Worm (Caenorhabditis elegans) whole organism, L2 larva: ENCODE measurements around the gene B0024.15.

Experiments used
- C34F6.9 ChIP-seq: fragments of 150-350 bp; optimal IDR thresholded peaks from 2 replicates; lab custom pipeline; 2014; ENCODE audit warnings: missing biosample characterization, missing genetic modification characterization
- F13H6.1 ChIP-seq: sonication (generic microtip); optimal IDR thresholded peaks from 2 replicates; lab custom pipeline; 2016; ENCODE audit warnings: missing genetic modification characterization, missing compliant biosample characterization
- R02D3.7 ChIP-seq: fragments of 150-350 bp; optimal IDR thresholded peaks from 2 replicates; lab custom pipeline; 2014; ENCODE audit warnings: missing biosample characterization, missing genetic modification characterization
- Y55F3AM.14 ChIP-seq: fragments of 200-800 bp; sonication (Bioruptor generic); optimal IDR thresholded peaks from 2 replicates; lab custom pipeline; 2018; ENCODE audit warnings: mild to moderate bottlenecking, missing genetic modification characterization, missing compliant biosample characterization
- ZK546.5 ChIP-seq: sonication (generic microtip); optimal IDR thresholded peaks from 2 replicates; lab custom pipeline; 2017; ENCODE audit warnings: missing biosample characterization, missing genetic modification characterization
- alr-1 ChIP-seq: fragments of 150-350 bp; optimal IDR thresholded peaks from 2 replicates; lab custom pipeline; 2014; ENCODE audit warnings: missing biosample characterization, missing genetic modification characterization
- aly-2 ChIP-seq: fragments of 150-350 bp; optimal IDR thresholded peaks from 2 replicates; lab custom pipeline; 2014; ENCODE audit warnings: missing biosample characterization, missing genetic modification characterization
- ama-1 ChIP-seq: fragments of 150-350 bp; optimal IDR thresholded peaks from 2 replicates; lab custom pipeline; 2018; ENCODE audit warnings: inconsistent platforms
- blmp-1 ChIP-seq: sonication (generic microtip); optimal IDR thresholded peaks from 2 replicates; lab custom pipeline; 2017; ENCODE audit warnings: missing genetic modification characterization, mild to moderate bottlenecking, missing compliant biosample characterization, antibody characterized with exemption, moderate library complexity; ENCODE audit not compliant: insufficient read depth
- ceh-16 ChIP-seq: fragments of 150-350 bp; optimal IDR thresholded peaks from 2 replicates; lab custom pipeline; 2014; ENCODE audit warnings: missing biosample characterization, missing genetic modification characterization
- ceh-82 ChIP-seq: fragments of 150-350 bp; optimal IDR thresholded peaks from 2 replicates; lab custom pipeline; 2014; ENCODE audit warnings: missing biosample characterization, missing genetic modification characterization
- crh-2 ChIP-seq: sonication (generic microtip); optimal IDR thresholded peaks from 2 replicates; lab custom pipeline; 2017; ENCODE audit warnings: missing biosample characterization, missing genetic modification characterization
- dmd-4 ChIP-seq: sonication (generic microtip); optimal IDR thresholded peaks from 2 replicates; lab custom pipeline; 2017; ENCODE audit warnings: missing biosample characterization, missing genetic modification characterization
- egl-27 ChIP-seq: sonication (generic microtip); optimal IDR thresholded peaks from 3 replicates; lab custom pipeline; 2017; ENCODE audit warnings: missing biosample characterization, missing genetic modification reagents, missing genetic modification characterization
- elt-1 ChIP-seq: fragments of 150-350 bp; optimal IDR thresholded peaks from 2 replicates; lab custom pipeline; 2014; ENCODE audit warnings: missing biosample characterization, missing genetic modification characterization
- elt-3 ChIP-seq: sonication (generic microtip); optimal IDR thresholded peaks from 2 replicates; lab custom pipeline; 2017; ENCODE audit warnings: missing biosample characterization, missing genetic modification characterization
- fos-1 ChIP-seq: fragments of 150-350 bp; optimal IDR thresholded peaks from 2 replicates; lab custom pipeline; 2014; ENCODE audit warnings: missing biosample characterization, missing genetic modification characterization
- gmeb-1 ChIP-seq: fragments of 150-350 bp; optimal IDR thresholded peaks from 2 replicates; lab custom pipeline; 2014; ENCODE audit warnings: missing biosample characterization, missing genetic modification characterization
- lin-11 ChIP-seq: fragments of 150-350 bp; sonication (generic microtip); optimal IDR thresholded peaks from 2 replicates; lab custom pipeline; 2014; ENCODE audit warnings: missing biosample characterization, missing genetic modification characterization, inconsistent platforms, mixed read lengths
- lin-13 ChIP-seq: fragments of 150-350 bp; optimal IDR thresholded peaks from 2 replicates; lab custom pipeline; 2014; ENCODE audit warnings: missing biosample characterization, missing genetic modification reagents, missing genetic modification characterization
- lin-39 ChIP-seq: fragments of 150-350 bp; optimal IDR thresholded peaks from 2 replicates; lab custom pipeline; 2014; ENCODE audit warnings: missing biosample characterization, missing genetic modification reagents, missing genetic modification characterization
- lsy-2 ChIP-seq, 2 experiments: fragments of 150-350 bp in 1 of 2; sonication (generic microtip) in 1 of 2; optimal IDR thresholded peaks; 2 replicates each; lab custom pipeline; 2014 to 2017; ENCODE audit warnings: missing biosample characterization in 2 of 2, missing genetic modification characterization in 2 of 2
- mab-5 ChIP-seq: fragments of 150-350 bp; optimal IDR thresholded peaks from 2 replicates; lab custom pipeline; 2014; ENCODE audit warnings: missing biosample characterization, missing genetic modification characterization
- mbf-1 ChIP-seq: sonication (generic microtip); optimal IDR thresholded peaks from 2 replicates; lab custom pipeline; 2017; ENCODE audit warnings: missing biosample characterization, missing genetic modification characterization
- mdl-1 ChIP-seq, 2 experiments: fragments of 150-350 bp in 1 of 2; sonication (generic microtip) in 1 of 2; optimal IDR thresholded peaks; 2 replicates each; lab custom pipeline; 2017; ENCODE audit warnings: missing biosample characterization in 2 of 2, missing genetic modification characterization in 2 of 2
- nhr-10 ChIP-seq: sonication (generic microtip); optimal IDR thresholded peaks from 2 replicates; lab custom pipeline; 2017; ENCODE audit warnings: missing biosample characterization, missing genetic modification characterization
- nhr-11 ChIP-seq: fragments of 150-350 bp; optimal IDR thresholded peaks from 2 replicates; lab custom pipeline; 2014; ENCODE audit warnings: missing biosample characterization, missing genetic modification characterization
- nhr-12 ChIP-seq: fragments of 150-350 bp; optimal IDR thresholded peaks from 2 replicates; lab custom pipeline; 2014; ENCODE audit warnings: missing biosample characterization, missing genetic modification characterization
- nhr-129 ChIP-seq: fragments of 150-350 bp; optimal IDR thresholded peaks from 2 replicates; lab custom pipeline; 2014; ENCODE audit warnings: missing biosample characterization, missing genetic modification characterization
- nhr-21 ChIP-seq: fragments of 150-350 bp; optimal IDR thresholded peaks from 2 replicates; lab custom pipeline; 2014; ENCODE audit warnings: missing biosample characterization, missing genetic modification characterization
- nhr-23 ChIP-seq: fragments of 150-350 bp; optimal IDR thresholded peaks from 2 replicates; lab custom pipeline; 2014; ENCODE audit warnings: missing biosample characterization, missing genetic modification reagents, missing genetic modification characterization
- nhr-237 ChIP-seq: fragments of 150-350 bp; optimal IDR thresholded peaks from 2 replicates; lab custom pipeline; 2014; ENCODE audit warnings: missing biosample characterization, missing genetic modification characterization
- nhr-25 ChIP-seq: fragments of 150-350 bp; sonication (generic microtip); optimal IDR thresholded peaks from 3 replicates; lab custom pipeline; 2014; ENCODE audit warnings: missing biosample characterization, missing genetic modification characterization
- nhr-6 ChIP-seq: fragments of 150-350 bp; optimal IDR thresholded peaks from 2 replicates; lab custom pipeline; 2014; ENCODE audit warnings: missing biosample characterization, missing genetic modification characterization
- nhr-77 ChIP-seq: fragments of 150-350 bp; optimal IDR thresholded peaks from 2 replicates; lab custom pipeline; 2014; ENCODE audit warnings: missing biosample characterization, missing genetic modification characterization
- peb-1 ChIP-seq: fragments of 150-350 bp; optimal IDR thresholded peaks from 2 replicates; lab custom pipeline; 2014; ENCODE audit warnings: missing biosample characterization, missing genetic modification characterization
- sem-4 ChIP-seq: fragments of 150-350 bp; optimal IDR thresholded peaks from 2 replicates; lab custom pipeline; 2014; ENCODE audit warnings: missing biosample characterization, missing genetic modification reagents, missing genetic modification characterization
- skn-1 ChIP-seq: sonication (generic microtip); optimal IDR thresholded peaks from 2 replicates; lab custom pipeline; 2017; ENCODE audit warnings: missing biosample characterization, missing genetic modification characterization
- sma-3 ChIP-seq: sonication (generic microtip); optimal IDR thresholded peaks from 2 replicates; lab custom pipeline; 2016; ENCODE audit warnings: missing genetic modification reagents, missing genetic modification characterization, missing compliant biosample characterization
- sma-9 ChIP-seq, 2 experiments: fragments of 150-350 bp in 1 of 2; sonication (generic microtip) in 1 of 2; optimal IDR thresholded peaks; 2 replicates each; lab custom pipeline; 2014 to 2016; ENCODE audit warnings: missing genetic modification characterization in 2 of 2, mild to moderate bottlenecking in 1 of 2, missing biosample characterization in 1 of 2, missing compliant biosample characterization in 1 of 2, missing genetic modification reagents in 1 of 2, moderate library complexity in 1 of 2
- snpc-4 ChIP-seq: fragments of 150-350 bp; optimal IDR thresholded peaks from 2 replicates; lab custom pipeline; 2014; ENCODE audit warnings: missing biosample characterization, missing genetic modification characterization
- unc-39 ChIP-seq: fragments of 150-350 bp; optimal IDR thresholded peaks from 2 replicates; lab custom pipeline; 2014; ENCODE audit warnings: missing biosample characterization, missing genetic modification characterization
- unc-55 ChIP-seq: fragments of 150-350 bp; sonication (generic microtip); optimal IDR thresholded peaks from 3 replicates; lab custom pipeline; 2014; ENCODE audit warnings: missing biosample characterization, missing genetic modification reagents, missing genetic modification characterization
- unc-62 ChIP-seq: fragments of 150-350 bp; optimal IDR thresholded peaks from 2 replicates; lab custom pipeline; 2014; ENCODE audit warnings: missing biosample characterization, missing genetic modification reagents, missing genetic modification characterization
- zag-1 ChIP-seq: fragments of 150-350 bp; optimal IDR thresholded peaks from 2 replicates; lab custom pipeline; 2014; ENCODE audit warnings: missing biosample characterization, missing genetic modification characterization
- ztf-1 ChIP-seq: fragments of 200-800 bp; sonication (Bioruptor generic); conservative IDR thresholded peaks from 2 replicates; pipeline ENCODE4 v1.3.6; 2022; ENCODE audit warnings: missing genetic modification characterization, missing compliant biosample characterization
- ztf-11 ChIP-seq: sonication (generic microtip); optimal IDR thresholded peaks from 2 replicates; lab custom pipeline; 2017; ENCODE audit warnings: missing biosample characterization, missing genetic modification characterization
- ztf-4 ChIP-seq: fragments of 150-350 bp; optimal IDR thresholded peaks from 2 replicates; lab custom pipeline; 2014; ENCODE audit warnings: missing biosample characterization, missing genetic modification characterization

B0024.15 gene

ce11 chrV:10317294-10317693 is 27.5 kb downstream of the B0024.15 start, which contains the start of gene asps-1:
TSS of gene asps-1 (minus strand) at chrV:10317394.
- TF ChIP-seq mdl-1 (tag; optimal IDR thresholded peaks at IDR 0.05; lab: Kevin White, UChicago): no peak
- TF ChIP-seq nhr-12: no peak
- TF ChIP-seq lin-11 (tag; lab: Kevin White, UChicago): no peak
- TF ChIP-seq nhr-237: no peak
- TF ChIP-seq ztf-4: no peak
- no peak for TF ChIP-seq unc-39 (tag; lab: Kevin White, UChicago)
- no peak for TF ChIP-seq elt-3 (tag; lab: Kevin White, UChicago)
- TF ChIP-seq Y55F3AM.14 (GFP tag; lab: Kevin White, UChicago): no peak
- TF ChIP-seq aly-2 (tag; lab: Kevin White, UChicago): no peak
- TF ChIP-seq skn-1 (tag; lab: Kevin White, UChicago): no peak
- TF ChIP-seq ztf-1 (GFP tag; lab: Robert Waterston, UW): no peak
- TF ChIP-seq fos-1: no peak
- TF ChIP-seq ceh-16: no peak
- TF ChIP-seq sma-3 (GFP tag; lab: Kevin White, UChicago): no peak
- no peak for TF ChIP-seq alr-1 (tag; lab: Kevin White, UChicago)
- no peak for TF ChIP-seq nhr-21 (tag; lab: Kevin White, UChicago)

- no peak for TF ChIP-seq nhr-23 (tag; lab: Kevin White, UChicago)
Measured at ce11 chrV:10319434-10319833, 29.6 kb downstream of the B0024.15 start, which contains the start of gene B0024.11. TSS of gene B0024.11 (minus strand) at chrV:10319534.

- TF ChIP-seq unc-55 (no peak), ztf-4 (no peak), mbf-1 (tag; lab: Kevin White, UChicago) (no peak), ceh-16 (no peak), elt-3 (tag; lab: Kevin White, UChicago) (no peak), lsy-2 (tag; optimal IDR thresholded peaks at IDR 0.05; lab: Kevin White, UChicago) (no peak), mab-5 (tag; lab: Kevin White, UChicago) (no peak), ceh-82 (tag; lab: Kevin White, UChicago) (no peak), nhr-25 (no peak), nhr-11 (tag; lab: Kevin White, UChicago) (no peak), snpc-4 (tag; lab: Kevin White, UChicago) (peak; percentile 53), nhr-237 (no peak), skn-1 (tag; lab: Kevin White, UChicago) (no peak), nhr-21 (tag; lab: Kevin White, UChicago) (no peak), sma-9 (GFP tag; optimal IDR thresholded peaks at IDR 0.05; lab: Kevin White, UChicago) (peak; percentile 86), sma-9 (tag; optimal IDR thresholded peaks at IDR 0.05; lab: Kevin White, UChicago) (no peak), ztf-1 (GFP tag; lab: Robert Waterston, UW) (no peak), nhr-12 (no peak), blmp-1 (no peak), nhr-10 (tag; lab: Kevin White, UChicago) (no peak), sma-3 (GFP tag; lab: Kevin White, UChicago) (peak; percentile 76), nhr-77 (tag; lab: Kevin White, UChicago) (no peak), unc-39 (tag; lab: Kevin White, UChicago) (no peak), F13H6.1 (tag; lab: Kevin White, UChicago) (peak; percentile 52), mdl-1 (tag; optimal IDR thresholded peaks at IDR 0.05; lab: Kevin White, UChicago) (no peak), ZK546.5 (tag; lab: Kevin White, UChicago) (no peak), R02D3.7 (no peak), zag-1 (tag; lab: Kevin White, UChicago) (no peak), crh-2 (tag; lab: Kevin White, UChicago) (peak; percentile 66), ama-1 (no peak), lin-11 (tag; lab: Kevin White, UChicago) (no peak), dmd-4 (no peak), lin-13 (GFP tag; lab: Kevin White, UChicago) (no peak), lin-39 (no peak), peb-1 (tag; lab: Kevin White, UChicago) (no peak), nhr-23 (tag; lab: Kevin White, UChicago) (no peak), sem-4 (tag; lab: Kevin White, UChicago) (no peak), egl-27 (no peak), nhr-6 (tag; lab: Kevin White, UChicago) (no peak), unc-62 (GFP tag; lab: Kevin White, UChicago) (no peak), C34F6.9 (peak; percentile 69), nhr-129 (peak; percentile 25), Y55F3AM.14 (GFP tag; lab: Kevin White, UChicago) (no peak), elt-1 (no peak), gmeb-1 (tag; lab: Kevin White, UChicago) (no peak), ztf-11 (tag; lab: Kevin White, UChicago) (no peak), alr-1 (tag; lab: Kevin White, UChicago) (no peak)
Measured at ce11 chrV:10320101-10320761, 30.4 kb downstream of the B0024.15 start, which contains the start of the genes gna-1 and B0024.13. TSS of gene gna-1 (minus strand) at chrV:10320151. TSS of gene B0024.13 (plus strand) at chrV:10320711.
